Fruit fly (Drosophila melanogaster) whole organism, embryonic: Measurements from ENCODE around the gene CG5172.

Source experiments
- B-H1 ChIP-seq: fragments of 200-800 bp; sonication (Bioruptor generic); IDR thresholded peaks from 3 replicates; pipeline ENCODE4 v1.3.6; 2022; ENCODE audit warnings: missing biosample characterization, missing genetic modification characterization
- BEAF-32 ChIP-seq: fragments of 200-800 bp; sonication (Bioruptor generic); optimal IDR thresholded peaks from 3 replicates; lab custom pipeline; 2017; ENCODE audit warnings: missing biosample characterization, missing genetic modification characterization, mild to moderate bottlenecking, moderate library complexity, missing genetic modification reagents
- Bteb2 ChIP-seq: fragments of 200-800 bp; sonication (Bioruptor generic); optimal IDR thresholded peaks from 2 replicates; lab custom pipeline; 2016; ENCODE audit warnings: missing biosample characterization, missing genetic modification characterization
- C15 ChIP-seq: fragments of 200-800 bp; sonication (Bioruptor generic); IDR thresholded peaks from 3 replicates; pipeline ENCODE4 v1.3.6; 2022; ENCODE audit warnings: missing biosample characterization, missing genetic modification characterization
- CG10321 ChIP-seq: fragments of 200-800 bp; sonication (Bioruptor generic); IDR thresholded peaks from 2 replicates; pipeline ENCODE4 v1.3.6; 2022; ENCODE audit warnings: missing biosample characterization, missing genetic modification characterization
- CG10543 ChIP-seq: fragments of 200-800 bp; sonication (Bioruptor generic); optimal IDR thresholded peaks from 3 replicates; lab custom pipeline; 2017; ENCODE audit warnings: missing biosample characterization, mild to moderate bottlenecking, missing genetic modification characterization, moderate library complexity
- CG11696 ChIP-seq: fragments of 200-800 bp; sonication (Bioruptor generic); IDR thresholded peaks from 2 replicates; pipeline ENCODE4 v1.3.6; 2022; ENCODE audit warnings: missing biosample characterization, missing genetic modification characterization
- CG11723 ChIP-seq: fragments of 200-800 bp; sonication (Bioruptor generic); optimal IDR thresholded peaks from 2 replicates; lab custom pipeline; 2017; ENCODE audit warnings: missing biosample characterization, mild to moderate bottlenecking, missing genetic modification characterization
- CG12391 ChIP-seq: fragments of 200-800 bp; sonication (Bioruptor generic); optimal IDR thresholded peaks from 3 replicates; lab custom pipeline; 2018; ENCODE audit warnings: missing biosample characterization, mild to moderate bottlenecking, missing genetic modification characterization, moderate library complexity
- CG12769 ChIP-seq: fragments of 200-800 bp; sonication (Bioruptor generic); optimal IDR thresholded peaks from 2 replicates; lab custom pipeline; 2019; ENCODE audit warnings: missing biosample characterization, mild to moderate bottlenecking, missing genetic modification characterization, moderate library complexity
- CG13624 ChIP-seq: fragments of 200-800 bp; sonication (Bioruptor generic); optimal IDR thresholded peaks from 2 replicates; lab custom pipeline; 2016; ENCODE audit warnings: missing biosample characterization, missing genetic modification characterization
- CG13775 ChIP-seq: fragments of 200-800 bp; sonication (Bioruptor generic); optimal IDR thresholded peaks from 3 replicates; lab custom pipeline; 2017; ENCODE audit warnings: missing biosample characterization, mild to moderate bottlenecking, missing genetic modification characterization
- CG16863 ChIP-seq: fragments of 200-800 bp; sonication (Bioruptor generic); optimal IDR thresholded peaks from 3 replicates; lab custom pipeline; 2016; ENCODE audit warnings: missing biosample characterization, missing genetic modification characterization
- CG18011 ChIP-seq: fragments of 200-800 bp; sonication (Bioruptor generic); optimal IDR thresholded peaks from 2 replicates; lab custom pipeline; 2017; ENCODE audit warnings: missing biosample characterization, missing genetic modification characterization, mild to moderate bottlenecking, moderate library complexity, missing genotype
- CG18262 ChIP-seq: fragments of 200-800 bp; optimal IDR thresholded peaks from 3 replicates; lab custom pipeline; 2019; ENCODE audit warnings: missing biosample characterization, mild to moderate bottlenecking, missing genetic modification characterization, moderate library complexity
- CG2875 ChIP-seq: fragments of 200-800 bp; sonication (Bioruptor generic); optimal IDR thresholded peaks from 2 replicates; lab custom pipeline; 2017; ENCODE audit warnings: missing biosample characterization, mild to moderate bottlenecking, missing genetic modification characterization, missing genetic modification reagents
- CG30403 ChIP-seq: fragments of 200-800 bp; sonication (Bioruptor generic); optimal IDR thresholded peaks from 3 replicates; lab custom pipeline; 2016; ENCODE audit warnings: missing biosample characterization, missing genetic modification characterization
- CG3847 ChIP-seq: fragments of 200-800 bp; sonication (Bioruptor generic); IDR thresholded peaks from 2 replicates; pipeline ENCODE4 v1.3.6; 2022; ENCODE audit warnings: missing biosample characterization, missing genetic modification characterization
- CG6272 ChIP-seq: fragments of 200-800 bp; sonication (Bioruptor generic); IDR thresholded peaks from 2 replicates; pipeline ENCODE4 v1.3.6; 2022; ENCODE audit warnings: missing biosample characterization, missing genetic modification characterization
- CG7839 ChIP-seq: fragments of 200-800 bp; sonication (Bioruptor generic); optimal IDR thresholded peaks from 3 replicates; lab custom pipeline; 2018; ENCODE audit warnings: missing biosample characterization, mild to moderate bottlenecking, missing genetic modification characterization, moderate library complexity
- Deaf1 ChIP-seq: fragments of 200-800 bp; optimal IDR thresholded peaks from 3 replicates; lab custom pipeline; 2019; ENCODE audit warnings: missing biosample characterization, mild to moderate bottlenecking, missing genetic modification characterization, moderate library complexity
- Dll ChIP-seq: fragments of 200-800 bp; sonication (Bioruptor generic); IDR thresholded peaks from 4 replicates; pipeline ENCODE4 v1.3.6; 2022; ENCODE audit warnings: missing biosample characterization, missing genetic modification characterization; ENCODE audit not compliant: partially characterized antibody
- Doc3 ChIP-seq: fragments of 200-800 bp; sonication (Bioruptor generic); IDR thresholded peaks from 3 replicates; pipeline ENCODE4 v1.3.6; 2022; ENCODE audit warnings: missing biosample characterization, missing genetic modification characterization; ENCODE audit not compliant: partially characterized antibody
- Dref ChIP-seq: fragments of 200-800 bp; sonication (Bioruptor generic); IDR thresholded peaks from 2 replicates; pipeline ENCODE4 v1.3.6; 2022; ENCODE audit warnings: missing biosample characterization, missing genetic modification characterization
- E2f2 ChIP-seq: fragments of 200-800 bp; sonication (Bioruptor generic); IDR thresholded peaks from 2 replicates; pipeline ENCODE4 v1.3.6; 2022; ENCODE audit warnings: missing biosample characterization, missing genetic modification characterization
- Ets97D ChIP-seq: fragments of 200-800 bp; sonication (Bioruptor generic); optimal IDR thresholded peaks from 3 replicates; lab custom pipeline; 2016; ENCODE audit warnings: missing biosample characterization, missing genetic modification characterization
- Hr78 ChIP-seq, 2 experiments: fragments of 200-800 bp in 1 of 2; fragments of >200 bp in 1 of 2; sonication (Bioruptor generic) in 1 of 2; optimal IDR thresholded peaks; 2 replicates each; lab custom pipeline; 2017 to 2019; ENCODE audit warnings: missing biosample characterization in 2 of 2, missing genetic modification characterization in 2 of 2, mild to moderate bottlenecking in 1 of 2, moderate library complexity in 1 of 2
- Lim3 ChIP-seq: fragments of 200-800 bp; sonication (Bioruptor generic); IDR thresholded peaks from 2 replicates; pipeline ENCODE4 v1.3.6; 2022; ENCODE audit warnings: missing biosample characterization, missing genetic modification characterization
- MBD-R2 ChIP-seq: fragments of 200-800 bp; sonication (Bioruptor generic); IDR thresholded peaks from 2 replicates; pipeline ENCODE4 v1.3.6; 2022; ENCODE audit warnings: missing biosample characterization, missing genetic modification characterization
- Mrtf ChIP-seq: fragments of 200-800 bp; sonication (Bioruptor generic); IDR thresholded peaks from 3 replicates; pipeline ENCODE4 v1.3.6; 2022; ENCODE audit warnings: missing biosample characterization, missing genetic modification characterization
- Oli ChIP-seq: fragments of 200-800 bp; sonication (Bioruptor generic); optimal IDR thresholded peaks from 2 replicates; lab custom pipeline; 2018; ENCODE audit warnings: missing biosample characterization, mild to moderate bottlenecking, missing genetic modification characterization, moderate library complexity
- Sry-δ ChIP-seq: fragments of 200-800 bp; sonication (Bioruptor generic); optimal IDR thresholded peaks from 2 replicates; lab custom pipeline; 2016; ENCODE audit warnings: missing biosample characterization, missing genetic modification characterization
- aop ChIP-seq: fragments of 200-800 bp; sonication (Bioruptor generic); IDR thresholded peaks from 2 replicates; pipeline ENCODE4 v1.3.6; 2022; ENCODE audit warnings: missing biosample characterization, missing genetic modification characterization
- bab2 ChIP-seq: fragments of 200-800 bp; sonication (Bioruptor generic); optimal IDR thresholded peaks from 2 replicates; lab custom pipeline; 2016; ENCODE audit warnings: missing biosample characterization, missing genetic modification characterization
- chn ChIP-seq: fragments of 200-800 bp; sonication (Bioruptor generic); optimal IDR thresholded peaks from 2 replicates; lab custom pipeline; 2016; ENCODE audit warnings: missing biosample characterization, missing genetic modification characterization
- dmrt11E ChIP-seq: fragments of 200-800 bp; sonication (Bioruptor generic); optimal IDR thresholded peaks from 3 replicates; lab custom pipeline; 2018; ENCODE audit warnings: missing biosample characterization, mild to moderate bottlenecking, missing genetic modification characterization, moderate library complexity
- dysf ChIP-seq: fragments of 200-800 bp; sonication (Bioruptor generic); IDR thresholded peaks from 3 replicates; pipeline ENCODE4 v1.3.6; 2022; ENCODE audit warnings: missing biosample characterization, missing genetic modification characterization
- en ChIP-seq: fragments of 200-800 bp; sonication (Bioruptor generic); optimal IDR thresholded peaks from 2 replicates; lab custom pipeline; 2016; ENCODE audit warnings: missing biosample characterization, missing genetic modification characterization
- ewg ChIP-seq: fragments of 200-800 bp; sonication (Bioruptor generic); optimal IDR thresholded peaks from 3 replicates; lab custom pipeline; 2017; ENCODE audit warnings: mild to moderate bottlenecking, missing biosample characterization, missing genetic modification reagents, missing genetic modification characterization
- fru ChIP-seq: fragments of >200 bp; optimal IDR thresholded peaks from 2 replicates; lab custom pipeline; 2017
- gcm ChIP-seq: fragments of 200-800 bp; sonication (Bioruptor generic); optimal IDR thresholded peaks from 2 replicates; lab custom pipeline; 2019; ENCODE audit warnings: missing biosample characterization, mild to moderate bottlenecking, missing genetic modification characterization, moderate library complexity
- hbn ChIP-seq: fragments of 200-800 bp; sonication (Bioruptor generic); IDR thresholded peaks from 2 replicates; pipeline ENCODE4 v1.3.6; 2022; ENCODE audit warnings: missing biosample characterization, missing genetic modification characterization; ENCODE audit not compliant: partially characterized antibody
- lmd ChIP-seq: fragments of 200-800 bp; sonication (Bioruptor generic); IDR thresholded peaks from 2 replicates; pipeline ENCODE4 v1.3.6; 2022; ENCODE audit warnings: missing biosample characterization, missing genetic modification characterization
- mld ChIP-seq: fragments of 200-800 bp; sonication (Bioruptor generic); IDR thresholded peaks from 3 replicates; pipeline ENCODE4 v1.3.6; 2022; ENCODE audit warnings: missing biosample characterization, missing genetic modification characterization; ENCODE audit not compliant: partially characterized antibody
- org-1 ChIP-seq: fragments of 200-800 bp; sonication (Bioruptor generic); optimal IDR thresholded peaks from 2 replicates; lab custom pipeline; 2017; ENCODE audit warnings: missing biosample characterization, missing genetic modification characterization
- pros ChIP-seq: fragments of 200-800 bp; sonication (Bioruptor generic); optimal IDR thresholded peaks from 3 replicates; lab custom pipeline; 2019; ENCODE audit warnings: missing biosample characterization, mild to moderate bottlenecking, missing genetic modification characterization, moderate library complexity
- pzg ChIP-seq: fragments of 200-800 bp; sonication (Bioruptor generic); optimal IDR thresholded peaks from 3 replicates; lab custom pipeline; 2018; ENCODE audit warnings: missing biosample characterization, mild to moderate bottlenecking, missing genetic modification characterization, moderate library complexity
- shn ChIP-seq: fragments of 200-800 bp; sonication (Bioruptor generic); optimal IDR thresholded peaks from 3 replicates; lab custom pipeline; 2016; ENCODE audit warnings: missing biosample characterization, missing genetic modification characterization
- sna ChIP-seq: fragments of 200-800 bp; sonication (Bioruptor generic); IDR thresholded peaks from 2 replicates; pipeline ENCODE4 v1.3.6; 2022; ENCODE audit warnings: missing biosample characterization, missing genetic modification characterization; ENCODE audit not compliant: partially characterized antibody
- vnd ChIP-seq: fragments of 200-800 bp; sonication (Bioruptor generic); IDR thresholded peaks from 3 replicates; pipeline ENCODE4 v1.3.6; 2022; ENCODE audit warnings: missing biosample characterization, missing genetic modification characterization; ENCODE audit not compliant: partially characterized antibody
- zen2 ChIP-seq: fragments of 200-800 bp; sonication (Bioruptor generic); IDR thresholded peaks from 3 replicates; pipeline ENCODE4 v1.3.6; 2022; ENCODE audit warnings: missing biosample characterization, missing genetic modification characterization; ENCODE audit not compliant: partially characterized antibody

CG5172 gene

DNA sequence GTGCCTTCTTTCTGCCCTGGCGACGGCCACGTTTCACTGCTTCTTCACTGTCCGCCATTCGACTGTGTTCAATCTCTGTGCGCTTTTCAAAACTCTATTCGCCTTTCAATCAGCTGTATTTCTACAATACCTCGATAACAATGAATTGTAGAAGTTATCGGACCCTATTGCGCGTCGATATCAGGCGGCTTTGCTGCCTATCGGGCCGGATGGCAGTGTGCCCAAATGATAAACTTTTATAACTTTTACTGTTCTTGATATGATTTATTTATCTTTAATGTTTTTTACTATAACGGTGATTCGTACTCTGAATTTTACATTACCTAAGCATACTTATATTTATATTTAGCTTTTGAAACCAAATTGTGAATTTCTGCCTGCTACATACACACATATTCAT lies 23.6 kb downstream of the CG5172 start, which contains the start of gene CG8915 (continued):
- TF ChIP-seq CG13624: peak; percentile 9
- TF ChIP-seq mld (GFP tag; lab: Robert Waterston, UW): no peak
- no peak for TF ChIP-seq CG18262 (tag; lab: Kevin White, UChicago)
- TF ChIP-seq ewg: no peak
- TF ChIP-seq shn (GFP tag; lab: Kevin White, UChicago): no peak
- no peak for TF ChIP-seq CG13775 (GFP tag; lab: Kevin White, UChicago)
- TF ChIP-seq gcm: no peak
- TF ChIP-seq Deaf1 (tag; lab: Kevin White, UChicago): no peak
- TF ChIP-seq Lim3 (GFP tag; lab: Robert Waterston, UW): no peak
- TF ChIP-seq E2f2: peak; percentile 34; the same call in 1 of the 2 replicates
- TF ChIP-seq CG3847: no peak
- peak; percentile 63 for TF ChIP-seq zen2 (GFP tag; lab: Robert Waterston, UW)
- TF ChIP-seq CG11696 (GFP tag; lab: Robert Waterston, UW): no peak
- no peak for TF ChIP-seq en (GFP tag; lab: Kevin White, UChicago)
- TF ChIP-seq CG30403 (GFP tag; lab: Kevin White, UChicago): no peak
- TF ChIP-seq C15 (GFP tag; lab: Robert Waterston, UW): no peak
- no peak for TF ChIP-seq CG6272 (GFP tag; lab: Robert Waterston, UW)
- peak; percentile 48; the same call in 1 of the 3 replicates for TF ChIP-seq vnd (GFP tag; lab: Robert Waterston, UW)
- TF ChIP-seq MBD-R2 (GFP tag; lab: Robert Waterston, UW): peak; percentile 69
- peak; percentile 34 for TF ChIP-seq pzg (GFP tag; lab: Kevin White, UChicago)
- TF ChIP-seq bab2: no peak
- TF ChIP-seq fru (lab: Kevin White, UChicago): no peak
- no peak for TF ChIP-seq Oli (tag; lab: Kevin White, UChicago)
- no peak for TF ChIP-seq aop (GFP tag; lab: Robert Waterston, UW)
- peak; percentile 46; the same call in 1 of the 2 replicates for TF ChIP-seq hbn
- peak; percentile 9 for TF ChIP-seq Ets97D (GFP tag; lab: Kevin White, UChicago)
- TF ChIP-seq CG7839 (tag; lab: Kevin White, UChicago): peak; percentile 18
- TF ChIP-seq CG11723 (GFP tag; lab: Kevin White, UChicago): no peak
- no peak for TF ChIP-seq CG18011
- TF ChIP-seq Bteb2 (GFP tag; lab: Kevin White, UChicago): no peak
- TF ChIP-seq CG12391 (tag; lab: Kevin White, UChicago): peak; percentile 5
- TF ChIP-seq chn (GFP tag; lab: Kevin White, UChicago): no peak
- TF ChIP-seq Mrtf: no peak
- TF ChIP-seq BEAF-32 (GFP tag; lab: Kevin White, UChicago): peak; percentile 46
- TF ChIP-seq sna (GFP tag; lab: Robert Waterston, UW): peak; percentile 68
- no peak for TF ChIP-seq org-1 (GFP tag; lab: Kevin White, UChicago)
- peak; percentile 35 for TF ChIP-seq Sry-δ (GFP tag; lab: Kevin White, UChicago)
- no peak for TF ChIP-seq Hr78 (GFP tag; optimal IDR thresholded peaks at IDR 0.05; lab: Kevin White, UChicago)
- no peak for TF ChIP-seq B-H1 (GFP tag; lab: Robert Waterston, UW)
- peak; percentile 45; the same call in 1 of the 3 replicates for TF ChIP-seq Doc3 (GFP tag; lab: Robert Waterston, UW)
- TF ChIP-seq CG10321: no peak
- no peak for TF ChIP-seq CG12769 (tag; lab: Kevin White, UChicago)
- TF ChIP-seq CG2875 (GFP tag; lab: Kevin White, UChicago): no peak
- peak; percentile 62; the same call in 3 of the 4 replicates for TF ChIP-seq Dll (GFP tag; lab: Robert Waterston, UW)
- TF ChIP-seq dysf (GFP tag; lab: Robert Waterston, UW): no peak
- TF ChIP-seq CG16863 (GFP tag; lab: Kevin White, UChicago): no peak
- peak; percentile 75 for TF ChIP-seq Dref (GFP tag; lab: Robert Waterston, UW)
- no peak for TF ChIP-seq CG10543 (GFP tag; lab: Kevin White, UChicago)
- TF ChIP-seq lmd (GFP tag; lab: Robert Waterston, UW): no peak
- no peak for TF ChIP-seq pros
- no peak for TF ChIP-seq dmrt11E (tag; lab: Kevin White, UChicago)
